Worm (Caenorhabditis elegans): Measurements from ENCODE around the gene asns-2.
A peak's percentile ranks its signal among the peaks of the same experiment; 100 is the strongest.

The asns-2 gene

ce11 chrX:8786687-8787086 lies 35.9 kb upstream of the asns-2 start (continued):
- TF ChIP-seq pqm-1 (tag; optimal IDR thresholded peaks at IDR 0.05) = no peak
- no peak for TF ChIP-seq lin-15B (tag; optimal IDR thresholded peaks at IDR 0.05)
- no peak for TF ChIP-seq unc-30 (tag; optimal IDR thresholded peaks at IDR 0.05)
- no peak for TF ChIP-seq nhr-77 (tag; optimal IDR thresholded peaks at IDR 0.05)
- no peak for TF ChIP-seq nhr-47 (tag; optimal IDR thresholded peaks at IDR 0.05)
- TF ChIP-seq nhr-84 (tag; optimal IDR thresholded peaks at IDR 0.05) = no peak
- TF ChIP-seq irx-1 (tag; optimal IDR thresholded peaks at IDR 0.05) = no peak
- no peak for TF ChIP-seq pax-3 (tag; optimal IDR thresholded peaks at IDR 0.05)
- no peak for TF ChIP-seq ceh-63 (GFP tag; optimal IDR thresholded peaks at IDR 0.05)
- TF ChIP-seq efl-3 (GFP tag; optimal IDR thresholded peaks at IDR 0.05) = no peak
- no peak for TF ChIP-seq blmp-1 (tag; optimal IDR thresholded peaks at IDR 0.05)
- no peak for TF ChIP-seq C04F5.9 (tag; optimal IDR thresholded peaks at IDR 0.05)
- no peak for TF ChIP-seq egl-13 (tag; optimal IDR thresholded peaks at IDR 0.05)
- no peak for TF ChIP-seq aly-2 (tag; optimal IDR thresholded peaks at IDR 0.05)
- TF ChIP-seq ama-1 (optimal IDR thresholded peaks at IDR 0.05) = no peak
- no peak for TF ChIP-seq isw-1 (GFP tag; IDR thresholded peaks at IDR 0.05)
- no peak for TF ChIP-seq zip-4 (GFP tag; optimal IDR thresholded peaks at IDR 0.05)
- TF ChIP-seq nhr-19 (GFP tag; conservative IDR thresholded peaks at IDR 0.05) = peak; percentile 62
- TF ChIP-seq sptf-1 (tag; optimal IDR thresholded peaks at IDR 0.05) = no peak
- TF ChIP-seq C16A3.4 (tag; optimal IDR thresholded peaks at IDR 0.05) = no peak
- TF ChIP-seq egl-27 (tag; optimal IDR thresholded peaks at IDR 0.05) = no peak
- no peak for TF ChIP-seq hlh-17 (GFP tag; optimal IDR thresholded peaks at IDR 0.05; ENCODE audit: borderline replicate concordance)
- peak; percentile 11 for TF ChIP-seq nhr-20 (tag; optimal IDR thresholded peaks at IDR 0.05)
- TF ChIP-seq hlh-4 (tag; optimal IDR thresholded peaks at IDR 0.05) = no peak
- no peak for TF ChIP-seq sox-4 (tag; optimal IDR thresholded peaks at IDR 0.05)
- no peak for TF ChIP-seq grh-1 (GFP tag; IDR thresholded peaks at IDR 0.05)
- TF ChIP-seq nhr-90 (tag; optimal IDR thresholded peaks at IDR 0.05; ENCODE audit: poor library complexity) = no peak
- no peak for TF ChIP-seq vab-15 (tag; optimal IDR thresholded peaks at IDR 0.05)
- no peak for TF ChIP-seq mep-1 (tag; optimal IDR thresholded peaks at IDR 0.05)
- no peak for TF ChIP-seq nhr-11 (tag; optimal IDR thresholded peaks at IDR 0.05)
- TF ChIP-seq lir-3 (tag; optimal IDR thresholded peaks at IDR 0.05; ENCODE audit: poor library complexity) = no peak
- no peak for TF ChIP-seq ets-5 (GFP tag; IDR thresholded peaks at IDR 0.05)
- peak; percentile 75 for TF ChIP-seq nhr-71 (tag; optimal IDR thresholded peaks at IDR 0.05)
- peak in 1 of 2 experiments; percentile 17 for TF ChIP-seq lsy-2 (tag; optimal IDR thresholded peaks at IDR 0.05)
- TF ChIP-seq tlp-1 (tag; optimal IDR thresholded peaks at IDR 0.05) = no peak
- TF ChIP-seq nhr-237 (tag; optimal IDR thresholded peaks at IDR 0.05) = no peak
- TF ChIP-seq ceh-88 (GFP tag; IDR thresholded peaks at IDR 0.05) = no peak
- no peak for TF ChIP-seq xbp-1 (tag; optimal IDR thresholded peaks at IDR 0.05)
- no peak for TF ChIP-seq ztf-11 (tag; optimal IDR thresholded peaks at IDR 0.05)
- no peak for TF ChIP-seq alr-1 (tag; optimal IDR thresholded peaks at IDR 0.05; ENCODE audit: borderline replicate concordance)
- TF ChIP-seq C34B4.2 (tag; optimal IDR thresholded peaks at IDR 0.05) = no peak
- TF ChIP-seq skn-1 (tag; optimal IDR thresholded peaks at IDR 0.05) = no peak
- TF ChIP-seq elt-3 (tag; optimal IDR thresholded peaks at IDR 0.05) = no peak
- peak; percentile 18 for TF ChIP-seq lin-39 (tag; optimal IDR thresholded peaks at IDR 0.05)
- no peak for TF ChIP-seq mab-9 (GFP tag; IDR thresholded peaks at IDR 0.05)
- peak in 1 of 2 experiments; percentile 8 for TF ChIP-seq mdl-1 (tag; optimal IDR thresholded peaks at IDR 0.05)
- TF ChIP-seq pag-3 (tag; optimal IDR thresholded peaks at IDR 0.05; ENCODE audit: borderline replicate concordance, insufficient read depth) = peak; percentile 92
- TF ChIP-seq unc-98 (GFP tag; IDR thresholded peaks at IDR 0.05) = no peak
- TF ChIP-seq fos-1 (tag; optimal IDR thresholded peaks at IDR 0.05) = no peak
- TF ChIP-seq snu-23 (GFP tag; optimal IDR thresholded peaks at IDR 0.05) = peak; percentile 19
- no peak for TF ChIP-seq nhr-28 (tag; optimal IDR thresholded peaks at IDR 0.05)
- TF ChIP-seq Y116A8C.19 (tag; optimal IDR thresholded peaks at IDR 0.05; ENCODE audit: borderline replicate concordance) = no peak
- TF ChIP-seq ceh-82 (tag; optimal IDR thresholded peaks at IDR 0.05) = no peak
- TF ChIP-seq F16B12.6 (tag; optimal IDR thresholded peaks at IDR 0.05) = no peak
